Fruit fly (Drosophila melanogaster) whole organism, embryonic: ENCODE data around the gene CG2972.

Source experiments
- CG10274 ChIP-seq: fragments of 200-800 bp; sonication (Bioruptor generic); optimal IDR thresholded peaks from 3 replicates; lab custom pipeline; 2017; ENCODE audit warnings: missing biosample characterization, mild to moderate bottlenecking, missing genetic modification characterization
- CG10979 ChIP-seq: fragments of 200-800 bp; sonication (Bioruptor generic); optimal IDR thresholded peaks from 2 replicates; lab custom pipeline; 2018; ENCODE audit warnings: missing biosample characterization, mild to moderate bottlenecking, missing genetic modification characterization, moderate library complexity
- CG12236 ChIP-seq: fragments of 200-800 bp; sonication (Bioruptor generic); optimal IDR thresholded peaks from 2 replicates; lab custom pipeline; 2016; ENCODE audit warnings: missing biosample characterization, missing genetic modification characterization
- CG18262 ChIP-seq: fragments of 200-800 bp; optimal IDR thresholded peaks from 3 replicates; lab custom pipeline; 2019; ENCODE audit warnings: missing biosample characterization, mild to moderate bottlenecking, missing genetic modification characterization, moderate library complexity
- CG4360 ChIP-seq: fragments of 200-800 bp; sonication (Bioruptor generic); IDR thresholded peaks from 2 replicates; pipeline ENCODE4 v1.3.6; 2022; ENCODE audit warnings: missing biosample characterization, missing genetic modification characterization
- Camta ChIP-seq: fragments of 200-800 bp; sonication (Bioruptor generic); optimal IDR thresholded peaks from 2 replicates; lab custom pipeline; 2016; ENCODE audit warnings: missing biosample characterization, missing genetic modification characterization
- NK7.1 ChIP-seq: fragments of 200-800 bp; sonication (Bioruptor generic); optimal IDR thresholded peaks from 3 replicates; lab custom pipeline; 2016; ENCODE audit warnings: missing biosample characterization, missing genetic modification characterization
- slbo ChIP-seq: fragments of 200-800 bp; sonication (Bioruptor generic); IDR thresholded peaks from 2 replicates; pipeline ENCODE4 v1.3.6; 2022; ENCODE audit warnings: missing biosample characterization, missing genetic modification characterization
- zf30C ChIP-seq: fragments of 200-800 bp; sonication (Bioruptor generic); optimal IDR thresholded peaks from 3 replicates; lab custom pipeline; 2018; ENCODE audit warnings: missing biosample characterization, mild to moderate bottlenecking, missing genetic modification characterization

DNA sequence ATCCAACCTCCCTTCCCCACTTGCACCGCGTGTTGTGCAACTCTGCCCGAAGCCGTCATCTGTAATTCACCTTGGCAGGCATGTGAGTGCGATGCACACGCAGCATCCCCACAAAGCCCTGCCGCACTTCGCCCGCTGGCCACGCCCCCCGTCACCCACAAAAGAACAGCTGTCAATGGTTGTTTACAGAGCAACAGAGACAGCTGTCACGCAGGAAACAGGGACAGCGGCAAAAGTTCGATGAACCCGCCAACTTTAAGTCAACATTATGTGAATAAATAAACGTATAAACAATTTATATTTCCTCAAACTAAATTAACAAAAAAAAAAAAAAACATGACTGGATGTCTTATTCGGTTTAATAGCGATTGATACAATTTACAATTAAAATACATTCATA is 11.4 kb upstream of the CG2972 start:
- TF ChIP-seq slbo (no peak), zf30C (GFP tag; lab: Kevin White, UChicago) (no peak), Camta (GFP tag; lab: Kevin White, UChicago) (no peak), CG10979 (tag; lab: Kevin White, UChicago) (no peak), CG18262 (tag; lab: Kevin White, UChicago) (no peak), NK7.1 (GFP tag; lab: Kevin White, UChicago) (no peak), CG10274 (GFP tag; lab: Kevin White, UChicago) (no peak), CG12236 (no peak), CG4360 (no peak)
